Worm (Caenorhabditis elegans): ENCODE data around the gene nra-3.

DNA sequence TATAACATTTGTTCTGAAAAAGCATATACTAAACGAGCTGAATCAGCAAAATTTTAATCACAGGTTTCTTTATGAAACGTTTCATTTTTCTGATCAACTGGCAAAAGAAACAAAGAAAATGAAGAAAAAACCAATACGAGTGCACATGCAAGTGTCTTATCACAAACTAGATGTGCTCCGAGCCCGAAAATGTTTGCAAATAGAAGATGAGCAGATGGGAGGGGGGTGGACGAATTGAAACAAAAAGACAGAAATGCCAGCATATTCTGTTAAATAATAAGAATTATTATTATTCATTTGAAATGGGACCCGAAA, 2.7 kb upstream of the nra-3 start:
- TF ChIP-seq ceh-18 (tag; optimal IDR thresholded peaks at IDR 0.05) (no peak), ahr-1 (tag; optimal IDR thresholded peaks at IDR 0.05) (no peak), nhr-232 (tag; optimal IDR thresholded peaks at IDR 0.05) (no peak), elt-2 (tag; optimal IDR thresholded peaks at IDR 0.05) (no peak), unc-55 (GFP tag; optimal IDR thresholded peaks at IDR 0.05) (no peak), T23F11.4 (GFP tag; optimal IDR thresholded peaks at IDR 0.05) (no peak), unc-86 (tag; optimal IDR thresholded peaks at IDR 0.05) (no peak)
